Fruit fly (Drosophila melanogaster) whole organism, embryonic: ENCODE data around the gene CG15046.

Experiments
- Abd-B ChIP-seq: fragments of 200-800 bp; sonication (Bioruptor generic); optimal IDR thresholded peaks from 2 replicates; lab custom pipeline; 2018; ENCODE audit warnings: missing biosample characterization, mild to moderate bottlenecking, missing genetic modification characterization, moderate library complexity
- Antp ChIP-seq: fragments of 200-800 bp; sonication (Bioruptor generic); optimal IDR thresholded peaks from 3 replicates; lab custom pipeline; 2016; ENCODE audit warnings: missing biosample characterization, missing genetic modification characterization
- CG10959 ChIP-seq: fragments of 200-800 bp; sonication (Bioruptor generic); IDR thresholded peaks from 2 replicates; pipeline ENCODE4 v1.3.6; 2022; ENCODE audit warnings: missing biosample characterization, missing genetic modification characterization
- CG11695 ChIP-seq: fragments of 200-800 bp; sonication (Bioruptor generic); IDR thresholded peaks from 3 replicates; pipeline ENCODE4 v1.3.6; 2022; ENCODE audit warnings: missing biosample characterization, missing genetic modification characterization
- CG1233 ChIP-seq: fragments of 200-800 bp; sonication (Bioruptor generic); optimal IDR thresholded peaks from 4 replicates; lab custom pipeline; 2018; ENCODE audit warnings: missing biosample characterization, mild to moderate bottlenecking, missing genetic modification characterization
- CG12942 ChIP-seq: fragments of 200-800 bp; sonication (Bioruptor generic); optimal IDR thresholded peaks from 3 replicates; lab custom pipeline; 2016; ENCODE audit warnings: missing biosample characterization, missing genetic modification characterization
- CG14710 ChIP-seq: fragments of 200-800 bp; sonication (Bioruptor generic); optimal IDR thresholded peaks from 3 replicates; lab custom pipeline; 2019; ENCODE audit warnings: missing biosample characterization, mild to moderate bottlenecking, missing genetic modification characterization, moderate library complexity
- CG14860 ChIP-seq: fragments of 200-800 bp; sonication (Bioruptor generic); IDR thresholded peaks from 3 replicates; pipeline ENCODE4 v1.3.6; 2022; ENCODE audit warnings: missing biosample characterization, missing genetic modification characterization; ENCODE audit not compliant: partially characterized antibody
- CG15073 ChIP-seq: fragments of 200-800 bp; sonication (Bioruptor generic); optimal IDR thresholded peaks from 2 replicates; lab custom pipeline; 2016; ENCODE audit warnings: missing biosample characterization, missing genetic modification characterization
- CG17361 ChIP-seq: fragments of 200-800 bp; sonication (Bioruptor generic); IDR thresholded peaks from 3 replicates; pipeline ENCODE4 v1.3.6; 2022; ENCODE audit warnings: missing biosample characterization, missing genetic modification characterization
- CG2678 ChIP-seq: fragments of 200-800 bp; sonication (Bioruptor generic); optimal IDR thresholded peaks from 3 replicates; lab custom pipeline; 2019; ENCODE audit warnings: missing biosample characterization, mild to moderate bottlenecking, missing genetic modification characterization, moderate library complexity
- CG2889 ChIP-seq: fragments of 200-800 bp; sonication (Bioruptor generic); IDR thresholded peaks from 3 replicates; pipeline ENCODE4 v1.3.6; 2022; ENCODE audit warnings: missing biosample characterization, missing genetic modification characterization
- CG30020 ChIP-seq: fragments of 200-800 bp; optimal IDR thresholded peaks from 2 replicates; lab custom pipeline; 2019; ENCODE audit warnings: missing biosample characterization, mild to moderate bottlenecking, missing genetic modification characterization, moderate library complexity
- CG31388 ChIP-seq: fragments of 200-800 bp; sonication (Bioruptor generic); optimal IDR thresholded peaks from 2 replicates; lab custom pipeline; 2016; ENCODE audit warnings: missing biosample characterization, missing genetic modification characterization
- CG3281 ChIP-seq: fragments of 200-800 bp; sonication (Bioruptor generic); optimal IDR thresholded peaks from 3 replicates; lab custom pipeline; 2017; ENCODE audit warnings: missing biosample characterization, mild to moderate bottlenecking, missing genetic modification characterization
- CG4328 ChIP-seq: fragments of 200-800 bp; sonication (Bioruptor generic); optimal IDR thresholded peaks from 3 replicates; lab custom pipeline; 2017; ENCODE audit warnings: missing biosample characterization, missing genetic modification reagents, missing genetic modification characterization
- CG7839 ChIP-seq: fragments of 200-800 bp; sonication (Bioruptor generic); optimal IDR thresholded peaks from 3 replicates; lab custom pipeline; 2018; ENCODE audit warnings: missing biosample characterization, mild to moderate bottlenecking, missing genetic modification characterization, moderate library complexity
- CG8924 ChIP-seq: fragments of 200-800 bp; optimal IDR thresholded peaks from 3 replicates; lab custom pipeline; 2019; ENCODE audit warnings: missing biosample characterization, mild to moderate bottlenecking, missing genetic modification characterization, moderate library complexity
- CG9437 ChIP-seq: fragments of 200-800 bp; sonication (Bioruptor generic); optimal IDR thresholded peaks from 2 replicates; lab custom pipeline; 2018; ENCODE audit warnings: missing biosample characterization, mild to moderate bottlenecking, missing genetic modification characterization
- Dbx ChIP-seq: fragments of 200-800 bp; sonication (Bioruptor generic); IDR thresholded peaks from 3 replicates; pipeline ENCODE4 v1.3.6; 2022; ENCODE audit warnings: missing biosample characterization, missing genetic modification characterization
- Dll ChIP-seq: fragments of 200-800 bp; sonication (Bioruptor generic); IDR thresholded peaks from 4 replicates; pipeline ENCODE4 v1.3.6; 2022; ENCODE audit warnings: missing biosample characterization, missing genetic modification characterization; ENCODE audit not compliant: partially characterized antibody
- H15 ChIP-seq: fragments of 200-800 bp; sonication (Bioruptor generic); IDR thresholded peaks from 3 replicates; pipeline ENCODE4 v1.3.6; 2022; ENCODE audit warnings: missing biosample characterization, missing genetic modification characterization
- Hr78 ChIP-seq, 2 experiments: fragments of 200-800 bp in 1 of 2; fragments of >200 bp in 1 of 2; sonication (Bioruptor generic) in 1 of 2; optimal IDR thresholded peaks; 2 replicates each; lab custom pipeline; 2017 to 2019; ENCODE audit warnings: missing biosample characterization in 2 of 2, missing genetic modification characterization in 2 of 2, mild to moderate bottlenecking in 1 of 2, moderate library complexity in 1 of 2
- Kr ChIP-seq: fragments of 200-800 bp; sonication (Bioruptor generic); optimal IDR thresholded peaks from 2 replicates; lab custom pipeline; 2017; ENCODE audit warnings: missing biosample characterization, mild to moderate bottlenecking, missing genetic modification characterization
- NC2α ChIP-seq: fragments of 200-800 bp; sonication (Bioruptor generic); optimal IDR thresholded peaks from 2 replicates; lab custom pipeline; 2016; ENCODE audit warnings: missing biosample characterization, missing genetic modification characterization
- Nf-YB ChIP-seq: fragments of 200-800 bp; sonication (Bioruptor generic); optimal IDR thresholded peaks from 3 replicates; lab custom pipeline; 2019; ENCODE audit warnings: missing biosample characterization, mild to moderate bottlenecking, missing genetic modification characterization, moderate library complexity
- Six4 ChIP-seq: fragments of 200-800 bp; sonication (Bioruptor generic); optimal IDR thresholded peaks from 2 replicates; lab custom pipeline; 2016; ENCODE audit warnings: missing biosample characterization, missing genetic modification characterization
- Taf1 ChIP-seq: fragments of 200-800 bp; sonication (Bioruptor generic); IDR thresholded peaks from 2 replicates; pipeline ENCODE4 v1.3.6; 2022; ENCODE audit warnings: missing biosample characterization, missing genetic modification characterization
- Trl ChIP-seq, 3 experiments: fragments of >200 bp in 2 of 3; fragments of 200-800 bp in 1 of 3; sonication (Bioruptor generic) in 1 of 3; optimal IDR thresholded peaks; 2 replicates in 1 of 3; 3 replicates in 2 of 3; lab custom pipeline; 2016 to 2017; ENCODE audit warnings: missing biosample characterization in 1 of 3, missing genetic modification characterization in 1 of 3
- ac ChIP-seq: fragments of 200-800 bp; sonication (Bioruptor generic); optimal IDR thresholded peaks from 3 replicates; lab custom pipeline; 2017; ENCODE audit warnings: missing biosample characterization, mild to moderate bottlenecking, missing genetic modification characterization
- ase ChIP-seq: fragments of 200-800 bp; sonication (Bioruptor generic); IDR thresholded peaks from 3 replicates; pipeline ENCODE4 v1.3.6; 2022; ENCODE audit warnings: missing biosample characterization, missing genetic modification characterization
- br ChIP-seq: fragments of >200 bp; optimal IDR thresholded peaks from 2 replicates; lab custom pipeline; 2017
- cad ChIP-seq: fragments of >200 bp; optimal IDR thresholded peaks from 2 replicates; lab custom pipeline; 2017; ENCODE audit warnings: missing biosample characterization, missing genetic modification characterization
- cato ChIP-seq: fragments of 200-800 bp; sonication (Bioruptor generic); optimal IDR thresholded peaks from 2 replicates; lab custom pipeline; 2016; ENCODE audit warnings: missing biosample characterization, missing genetic modification characterization, borderline replicate concordance
- crc ChIP-seq: fragments of 200-800 bp; sonication (Bioruptor generic); optimal IDR thresholded peaks from 2 replicates; lab custom pipeline; 2016; ENCODE audit warnings: missing biosample characterization, missing genetic modification characterization
- cwo ChIP-seq: fragments of 200-800 bp; sonication (Bioruptor generic); optimal IDR thresholded peaks from 3 replicates; lab custom pipeline; 2017; ENCODE audit warnings: missing biosample characterization, missing genetic modification characterization, mild to moderate bottlenecking, moderate library complexity, missing genetic modification reagents
- gem ChIP-seq: fragments of 200-800 bp; sonication (Bioruptor generic); optimal IDR thresholded peaks from 2 replicates; lab custom pipeline; 2019; ENCODE audit warnings: missing biosample characterization, mild to moderate bottlenecking, missing genetic modification characterization, moderate library complexity
- grn ChIP-seq: fragments of 200-800 bp; sonication (Bioruptor generic); optimal IDR thresholded peaks from 3 replicates; lab custom pipeline; 2017; ENCODE audit warnings: missing biosample characterization, missing genetic modification characterization
- rib ChIP-seq: fragments of 200-800 bp; sonication (Bioruptor generic); IDR thresholded peaks from 2 replicates; pipeline ENCODE4 v1.3.6; 2022; ENCODE audit warnings: missing biosample characterization, missing genetic modification characterization
- sr ChIP-seq: fragments of 200-800 bp; sonication (Bioruptor generic); IDR thresholded peaks from 3 replicates; pipeline ENCODE4 v1.3.6; 2022; ENCODE audit warnings: missing biosample characterization, missing genetic modification characterization
- sug ChIP-seq: fragments of 200-800 bp; optimal IDR thresholded peaks from 2 replicates; lab custom pipeline; 2019; ENCODE audit warnings: missing biosample characterization, mild to moderate bottlenecking, missing genetic modification characterization, moderate library complexity
- tgo ChIP-seq: fragments of 200-800 bp; sonication (Bioruptor generic); IDR thresholded peaks from 3 replicates; pipeline ENCODE4 v1.3.6; 2022; ENCODE audit warnings: missing biosample characterization, missing genetic modification characterization
- tio ChIP-seq: fragments of 200-800 bp; sonication (Bioruptor generic); optimal IDR thresholded peaks from 2 replicates; lab custom pipeline; 2017; ENCODE audit warnings: missing biosample characterization, missing genetic modification characterization, inconsistent platforms
- trh ChIP-seq: fragments of 200-800 bp; sonication (Bioruptor generic); optimal IDR thresholded peaks from 2 replicates; lab custom pipeline; 2016; ENCODE audit warnings: missing biosample characterization, missing genetic modification characterization
- ttk ChIP-seq: fragments of 200-800 bp; sonication (Bioruptor generic); IDR thresholded peaks from 2 replicates; pipeline ENCODE4 v2.1.2; 2022; ENCODE audit warnings: missing biosample characterization, missing genetic modification characterization
- vvl ChIP-seq: fragments of 200-800 bp; sonication (Bioruptor generic); IDR thresholded peaks from 2 replicates; pipeline ENCODE4 v1.3.6; 2022; ENCODE audit warnings: missing biosample characterization, missing genetic modification characterization
- z ChIP-seq: fragments of 200-800 bp; sonication (Bioruptor generic); IDR thresholded peaks from 3 replicates; pipeline ENCODE4 v1.3.6; 2022; ENCODE audit warnings: missing biosample characterization, missing genetic modification characterization
- zf30C ChIP-seq: fragments of 200-800 bp; sonication (Bioruptor generic); optimal IDR thresholded peaks from 3 replicates; lab custom pipeline; 2018; ENCODE audit warnings: missing biosample characterization, mild to moderate bottlenecking, missing genetic modification characterization

CG15046 gene

dm6 chrX:18524594-18525266 is 35.3 kb upstream of the CG15046 start (continued):
- TF ChIP-seq CG7839 (tag; lab: Kevin White, UChicago), result peak; percentile 53
- no peak for TF ChIP-seq cato (GFP tag; lab: Kevin White, UChicago)
- TF ChIP-seq vvl (GFP tag; lab: Robert Waterston, UW), result peak; percentile 23; the same call in 1 of the 2 replicates
- peak; percentile 10 for TF ChIP-seq CG30020 (tag; lab: Kevin White, UChicago)
- peak; percentile 45; the same call in 1 of the 3 replicates for TF ChIP-seq z
- TF ChIP-seq sug, result peak; percentile 43
- peak; percentile 10 for TF ChIP-seq Nf-YB (GFP tag; lab: Kevin White, UChicago)
- peak; percentile 42 for TF ChIP-seq CG9437
- TF ChIP-seq cwo, result peak; percentile 65
- no peak for TF ChIP-seq br (lab: Kevin White, UChicago)
- no peak for TF ChIP-seq Taf1 (GFP tag; lab: Robert Waterston, UW)
- peak in 1 of 2 experiments; percentile 21 for TF ChIP-seq Hr78 (GFP tag; optimal IDR thresholded peaks at IDR 0.05; lab: Kevin White, UChicago)
- TF ChIP-seq tio (GFP tag; lab: Kevin White, UChicago), result no peak
- peak; percentile 67 for TF ChIP-seq CG2678 (tag; lab: Kevin White, UChicago)

DNA sequence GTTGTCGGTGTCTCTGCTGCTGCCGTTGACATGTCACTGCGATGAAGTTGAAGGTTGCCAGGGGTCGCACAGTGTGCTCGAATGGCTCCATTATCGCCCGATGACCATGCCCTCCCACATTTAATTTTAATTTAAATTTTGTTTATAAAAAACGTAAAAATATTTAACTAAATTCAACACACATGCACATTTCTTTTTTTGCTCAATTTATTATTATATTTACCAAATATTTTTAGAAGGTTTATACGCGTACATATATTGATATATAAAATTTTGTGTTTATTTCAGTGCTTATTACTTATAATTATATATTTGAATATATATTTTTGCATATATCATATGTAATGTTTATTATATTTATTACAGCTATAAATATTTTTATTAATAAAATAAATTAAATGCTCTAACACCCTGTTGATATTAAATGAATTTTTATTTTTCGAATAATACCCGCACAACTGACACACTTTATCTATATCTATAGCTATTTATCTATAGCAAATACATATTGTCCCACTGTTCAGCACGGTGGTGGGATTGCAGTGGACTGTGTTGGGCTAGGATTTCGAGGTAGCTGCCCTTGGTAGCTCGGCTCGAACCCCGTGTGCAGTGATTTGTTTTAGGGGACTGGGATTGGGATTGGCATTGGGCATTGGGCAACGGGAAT is 33.9 kb upstream of the CG15046 start:
- TF ChIP-seq gem (peak; percentile 54), CG10959 (GFP tag; lab: Robert Waterston, UW) (no peak), Dll (no peak), tgo (GFP tag; lab: Robert Waterston, UW) (no peak), trh (GFP tag; lab: Kevin White, UChicago) (no peak), CG15073 (GFP tag; lab: Kevin White, UChicago) (no peak), tio (GFP tag; lab: Kevin White, UChicago) (no peak), CG2889 (GFP tag; lab: Robert Waterston, UW) (no peak), CG12942 (GFP tag; lab: Kevin White, UChicago) (no peak), CG3281 (no peak), Six4 (GFP tag; lab: Kevin White, UChicago) (no peak), ac (GFP tag; lab: Kevin White, UChicago) (no peak), cwo (no peak), zf30C (GFP tag; lab: Kevin White, UChicago) (no peak), CG4328 (GFP tag; lab: Kevin White, UChicago) (no peak), H15 (GFP tag; lab: Robert Waterston, UW) (no peak), Abd-B (no peak), ttk (no peak), CG1233 (GFP tag; lab: Kevin White, UChicago) (no peak), CG17361 (GFP tag; lab: Robert Waterston, UW) (peak; percentile 28; the same call in 1 of the 3 replicates), rib (GFP tag; lab: Robert Waterston, UW) (no peak), CG14860 (GFP tag; lab: Robert Waterston, UW) (no peak), Trl (optimal IDR thresholded peaks at IDR 0.05; lab: Kevin White, UChicago) (no peak), Trl (GFP tag; optimal IDR thresholded peaks at IDR 0.05; lab: Kevin White, UChicago) (no peak), Kr (GFP tag; lab: Kevin White, UChicago) (no peak), Dbx (GFP tag; lab: Robert Waterston, UW) (no peak), grn (GFP tag; lab: Kevin White, UChicago) (no peak), ase (GFP tag; lab: Robert Waterston, UW) (no peak), cad (GFP tag; lab: Kevin White, UChicago) (no peak), CG11695 (GFP tag; lab: Robert Waterston, UW) (no peak), CG8924 (peak; percentile 29), sr (no peak), CG31388 (GFP tag; lab: Kevin White, UChicago) (no peak), CG14710 (tag; lab: Kevin White, UChicago) (peak; percentile 11), Antp (GFP tag; lab: Kevin White, UChicago) (no peak), crc (GFP tag; lab: Kevin White, UChicago) (no peak), NC2α (GFP tag; lab: Kevin White, UChicago) (no peak)
